Fruit fly (Drosophila melanogaster) whole organism, prepupa: Measurements from ENCODE around the gene CG42693.

Source experiments
- Blimp-1 ChIP-seq: fragments of 200-800 bp; sonication (Bioruptor generic); optimal IDR thresholded peaks from 3 replicates; lab custom pipeline; 2017; ENCODE audit warnings: missing biosample characterization, missing genetic modification characterization, mild to moderate bottlenecking, moderate library complexity, missing genetic modification reagents
- CG10631 ChIP-seq: fragments of 200-800 bp; sonication (Bioruptor generic); optimal IDR thresholded peaks from 2 replicates; lab custom pipeline; 2016; ENCODE audit warnings: missing biosample characterization, missing genetic modification characterization
- CG11294 ChIP-seq: fragments of 200-800 bp; sonication (Bioruptor generic); IDR thresholded peaks from 2 replicates; pipeline ENCODE4 v1.3.6; 2022; ENCODE audit warnings: missing biosample characterization, missing genetic modification characterization
- CG11902 ChIP-seq: fragments of 200-800 bp; sonication (Bioruptor generic); optimal IDR thresholded peaks from 3 replicates; lab custom pipeline; 2016; ENCODE audit warnings: missing biosample characterization, missing genetic modification characterization
- CG15336 ChIP-seq: fragments of 200-800 bp; sonication (Bioruptor generic); IDR thresholded peaks from 2 replicates; pipeline ENCODE4 v1.3.6; 2022; ENCODE audit warnings: missing biosample characterization, missing genetic modification characterization
- CG1621 ChIP-seq: fragments of 200-800 bp; sonication (Bioruptor generic); optimal IDR thresholded peaks from 3 replicates; lab custom pipeline; 2018; ENCODE audit warnings: missing biosample characterization, mild to moderate bottlenecking, missing genetic modification characterization
- CG16779 ChIP-seq: fragments of 200-800 bp; sonication (Bioruptor generic); optimal IDR thresholded peaks from 3 replicates; lab custom pipeline; 2017; ENCODE audit warnings: missing biosample characterization, mild to moderate bottlenecking, missing genetic modification characterization
- CG3032 ChIP-seq: fragments of 200-800 bp; optimal IDR thresholded peaks from 2 replicates; lab custom pipeline; 2019; ENCODE audit warnings: missing biosample characterization, mild to moderate bottlenecking, missing genetic modification characterization, moderate library complexity
- CG31627 ChIP-seq: fragments of 200-800 bp; sonication (Bioruptor generic); optimal IDR thresholded peaks from 3 replicates; lab custom pipeline; 2016; ENCODE audit warnings: missing biosample characterization, missing genetic modification characterization
- CG34406 ChIP-seq: fragments of 200-800 bp; sonication (Bioruptor generic); optimal IDR thresholded peaks from 3 replicates; lab custom pipeline; 2016; ENCODE audit warnings: missing biosample characterization, missing genetic modification characterization
- CG3919 ChIP-seq: fragments of 200-800 bp; sonication (Bioruptor generic); optimal IDR thresholded peaks from 3 replicates; lab custom pipeline; 2016; ENCODE audit warnings: missing biosample characterization, missing genetic modification characterization
- CG4318 ChIP-seq: fragments of 200-800 bp; sonication (Bioruptor generic); optimal IDR thresholded peaks from 3 replicates; lab custom pipeline; 2017; ENCODE audit warnings: missing biosample characterization, mild to moderate bottlenecking, missing genetic modification characterization
- CG6163 ChIP-seq: fragments of 200-800 bp; sonication (Bioruptor generic); IDR thresholded peaks from 3 replicates; pipeline ENCODE4 v1.3.6; 2022; ENCODE audit warnings: missing biosample characterization, missing genetic modification characterization
- CG6808 ChIP-seq: fragments of 200-800 bp; sonication (Bioruptor generic); optimal IDR thresholded peaks from 3 replicates; lab custom pipeline; 2017; ENCODE audit warnings: missing biosample characterization, missing genetic modification characterization, mild to moderate bottlenecking, moderate library complexity, missing genetic modification reagents
- CG6854 ChIP-seq: fragments of 200-800 bp; sonication (Bioruptor generic); optimal IDR thresholded peaks from 2 replicates; lab custom pipeline; 2017; ENCODE audit warnings: missing biosample characterization, mild to moderate bottlenecking, missing genetic modification characterization
- CG8119 ChIP-seq: fragments of 200-800 bp; sonication (Bioruptor generic); IDR thresholded peaks from 3 replicates; pipeline ENCODE4 v1.3.6; 2022; ENCODE audit warnings: missing biosample characterization, missing genetic modification characterization
- CG8319 ChIP-seq: fragments of 200-800 bp; sonication (Bioruptor generic); optimal IDR thresholded peaks from 3 replicates; lab custom pipeline; 2016; ENCODE audit warnings: missing biosample characterization, missing genetic modification characterization
- CG8632 ChIP-seq: fragments of 200-800 bp; sonication (Bioruptor generic); optimal IDR thresholded peaks from 3 replicates; lab custom pipeline; 2016; ENCODE audit warnings: missing biosample characterization, missing genetic modification characterization
- Eip78C ChIP-seq: fragments of 200-800 bp; sonication (Bioruptor generic); peaks from one replicate; lab custom pipeline; 2016; ENCODE audit warnings: missing biosample characterization, missing genetic modification characterization
- Eip93F ChIP-seq: fragments of 200-800 bp; sonication (Bioruptor generic); optimal IDR thresholded peaks from 2 replicates; lab custom pipeline; 2016; ENCODE audit warnings: missing biosample characterization, mild to moderate bottlenecking, missing genetic modification characterization
- Ets21C ChIP-seq: fragments of 200-800 bp; sonication (Bioruptor generic); optimal IDR thresholded peaks from 3 replicates; lab custom pipeline; 2016; ENCODE audit warnings: missing biosample characterization, missing genetic modification characterization
- Ets96B ChIP-seq: fragments of 200-800 bp; optimal IDR thresholded peaks from 2 replicates; lab custom pipeline; 2019; ENCODE audit warnings: missing biosample characterization, mild to moderate bottlenecking, missing genetic modification characterization, moderate library complexity
- Gug ChIP-seq: fragments of 200-800 bp; sonication (Bioruptor generic); IDR thresholded peaks from 2 replicates; pipeline ENCODE4 v1.3.6; 2022; ENCODE audit warnings: missing biosample characterization, missing genetic modification characterization
- Hr38 ChIP-seq: sonication (Bioruptor generic); optimal IDR thresholded peaks from 2 replicates; lab custom pipeline; 2016; ENCODE audit warnings: missing biosample characterization, missing genetic modification characterization
- OdsH ChIP-seq: fragments of 200-800 bp; sonication (Bioruptor generic); optimal IDR thresholded peaks from 3 replicates; lab custom pipeline; 2016; ENCODE audit warnings: missing biosample characterization, missing genetic modification characterization
- Smox ChIP-seq: fragments of 200-800 bp; sonication (Bioruptor generic); optimal IDR thresholded peaks from 3 replicates; lab custom pipeline; 2016; ENCODE audit warnings: missing biosample characterization, missing genetic modification characterization
- Sox14 ChIP-seq: fragments of 200-800 bp; sonication (Bioruptor generic); optimal IDR thresholded peaks from 3 replicates; lab custom pipeline; 2016; ENCODE audit warnings: missing biosample characterization, missing genetic modification characterization
- Sox15 ChIP-seq: fragments of 200-800 bp; sonication (Bioruptor generic); optimal IDR thresholded peaks from 3 replicates; lab custom pipeline; 2016; ENCODE audit warnings: missing biosample characterization, missing genetic modification characterization
- acj6 ChIP-seq: fragments of 200-800 bp; sonication (Bioruptor generic); optimal IDR thresholded peaks from 3 replicates; lab custom pipeline; 2016; ENCODE audit warnings: missing biosample characterization, missing genetic modification characterization
- dac ChIP-seq: fragments of 200-800 bp; sonication (Bioruptor generic); optimal IDR thresholded peaks from 2 replicates; lab custom pipeline; 2017; ENCODE audit warnings: missing biosample characterization, mild to moderate bottlenecking, missing genetic modification characterization
- dsx ChIP-seq: fragments of 200-800 bp; optimal IDR thresholded peaks from 3 replicates; lab custom pipeline; 2019; ENCODE audit warnings: missing biosample characterization, mild to moderate bottlenecking, missing genetic modification characterization, moderate library complexity; ENCODE audit not compliant: poor library complexity, severe bottlenecking
- eg ChIP-seq: fragments of 200-800 bp; sonication (Bioruptor generic); IDR thresholded peaks from 3 replicates; pipeline ENCODE4 v1.3.6; 2022; ENCODE audit warnings: missing biosample characterization, missing genetic modification characterization
- esn ChIP-seq: fragments of 200-800 bp; sonication (Bioruptor generic); optimal IDR thresholded peaks from 2 replicates; lab custom pipeline; 2016; ENCODE audit warnings: missing biosample characterization, mild to moderate bottlenecking, missing genetic modification characterization, moderate library complexity
- fd59A ChIP-seq: fragments of 200-800 bp; sonication (Bioruptor generic); optimal IDR thresholded peaks from 2 replicates; lab custom pipeline; 2017; ENCODE audit warnings: missing biosample characterization, mild to moderate bottlenecking, missing genetic modification characterization, missing genetic modification reagents
- fd85E ChIP-seq: fragments of 200-800 bp; sonication (Bioruptor generic); optimal IDR thresholded peaks from 3 replicates; lab custom pipeline; 2016; ENCODE audit warnings: missing biosample characterization, missing genetic modification characterization
- fkh ChIP-seq: fragments of 200-800 bp; sonication (Bioruptor generic); optimal IDR thresholded peaks from 3 replicates; lab custom pipeline; 2017; ENCODE audit warnings: missing biosample characterization, mild to moderate bottlenecking, missing genetic modification characterization, moderate library complexity
- lz ChIP-seq: fragments of 200-800 bp; sonication (Bioruptor generic); optimal IDR thresholded peaks from 3 replicates; lab custom pipeline; 2016; ENCODE audit warnings: missing biosample characterization, missing genetic modification characterization
- net ChIP-seq: fragments of 200-800 bp; sonication (Bioruptor generic); optimal IDR thresholded peaks from 3 replicates; lab custom pipeline; 2016; ENCODE audit warnings: missing biosample characterization, missing genetic modification characterization
- pdm3 ChIP-seq: fragments of 200-800 bp; sonication (Bioruptor generic); optimal IDR thresholded peaks from 3 replicates; lab custom pipeline; 2016; ENCODE audit warnings: missing biosample characterization, missing genetic modification characterization
- salr ChIP-seq, 2 experiments: fragments of 200-800 bp; sonication (Bioruptor generic); optimal IDR thresholded peaks; 3 replicates each; lab custom pipeline; 2016 to 2018; ENCODE audit warnings: missing biosample characterization in 2 of 2, missing genetic modification characterization in 2 of 2, mild to moderate bottlenecking in 1 of 2
- spab ChIP-seq: fragments of 200-800 bp; sonication (Bioruptor generic); optimal IDR thresholded peaks from 2 replicates; lab custom pipeline; 2017; ENCODE audit warnings: missing biosample characterization, mild to moderate bottlenecking, missing genetic modification characterization, missing genetic modification reagents
- ss ChIP-seq, 2 experiments: fragments of 200-800 bp; sonication (Bioruptor generic); optimal IDR thresholded peaks; 2 replicates in 1 of 2; 3 replicates in 1 of 2; lab custom pipeline; 2017 to 2018; ENCODE audit warnings: mild to moderate bottlenecking in 2 of 2, missing biosample characterization in 2 of 2, missing genetic modification characterization in 2 of 2, moderate library complexity in 1 of 2
- svp ChIP-seq: fragments of 200-800 bp; sonication (Bioruptor generic); peaks from one replicate; lab custom pipeline; 2016; ENCODE audit warnings: missing biosample characterization, missing genetic modification characterization
- topi ChIP-seq: fragments of 200-800 bp; sonication (Bioruptor generic); optimal IDR thresholded peaks from 3 replicates; lab custom pipeline; 2016; ENCODE audit warnings: missing biosample characterization, missing genetic modification characterization
- vri ChIP-seq: fragments of 200-800 bp; sonication (Bioruptor generic); optimal IDR thresholded peaks from 3 replicates; lab custom pipeline; 2016; ENCODE audit warnings: missing biosample characterization, mild to moderate bottlenecking, missing genetic modification characterization

The CG42693 gene

DNA sequence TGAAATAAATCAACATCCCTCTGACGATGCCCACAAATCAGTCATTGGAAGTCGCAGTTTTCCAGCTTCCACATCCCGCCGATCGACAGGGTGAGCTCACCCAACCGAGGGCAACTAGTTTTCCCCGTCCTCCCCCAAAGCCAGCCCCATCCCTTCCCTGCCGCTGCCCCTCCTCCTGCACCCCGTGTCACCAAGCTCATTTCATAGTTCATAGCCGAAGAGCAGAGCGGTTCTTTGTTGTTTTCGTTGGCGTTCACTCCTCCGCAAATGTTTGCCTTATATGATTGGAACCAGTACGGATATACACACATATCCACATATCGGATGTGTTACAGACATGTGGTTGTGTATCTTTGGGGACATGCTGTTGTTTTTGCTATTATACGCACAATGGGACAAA is 12.0 kb upstream of the CG42693 start:
- TF ChIP-seq dsx (peak; percentile 10), Ets21C (no peak), topi (GFP tag; lab: Kevin White, UChicago) (no peak), CG6808 (GFP tag; lab: Kevin White, UChicago) (peak; percentile 1), Hr38 (GFP tag; lab: Kevin White, UChicago) (no peak), CG8119 (no peak), fkh (GFP tag; lab: Kevin White, UChicago) (peak; percentile 4), CG15336 (GFP tag; lab: Robert Waterston, UW) (0 out of 2 replicates have a peak, but pooled peaks have one; percentile 10)

DNA sequence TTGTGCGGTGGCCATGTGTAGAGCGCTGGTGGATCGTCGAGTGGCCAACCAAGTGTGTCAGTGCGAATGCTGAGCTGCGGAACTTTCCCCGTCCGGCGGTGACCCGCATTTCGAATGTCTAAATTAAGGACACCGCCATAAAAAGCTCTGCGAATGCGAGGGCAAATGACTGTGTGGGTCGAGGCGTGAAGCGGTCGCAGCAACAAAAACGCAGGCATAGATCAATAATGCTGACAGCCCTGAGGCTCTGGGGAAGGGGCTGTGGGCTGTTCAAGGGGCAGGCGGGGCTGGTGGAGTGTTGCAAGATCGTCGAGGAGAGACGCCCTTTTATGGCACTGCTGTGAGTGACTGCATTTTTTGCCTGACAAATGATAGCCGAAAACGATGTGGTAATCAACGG is 11.4 kb upstream of the CG42693 start:
- TF ChIP-seq CG11294 (GFP tag; lab: Robert Waterston, UW) (no peak), CG10631 (GFP tag; lab: Kevin White, UChicago) (no peak), Gug (no peak)

dm6 chr3R:31718967-31719366 is 10.8 kb upstream of the CG42693 start:
- TF ChIP-seq CG34406 (no peak), fkh (GFP tag; lab: Kevin White, UChicago) (peak; percentile 16), eg (0 out of 3 replicates have a peak, but pooled peaks have one; percentile 18), CG10631 (GFP tag; lab: Kevin White, UChicago) (no peak), CG11294 (GFP tag; lab: Robert Waterston, UW) (no peak), Eip78C (GFP tag; lab: Kevin White, UChicago) (peak; percentile 6), fd85E (GFP tag; lab: Kevin White, UChicago) (no peak), ss (GFP tag; optimal IDR thresholded peaks at IDR 0.05; lab: Kevin White, UChicago) (peak; percentile 25 to 32), CG6854 (GFP tag; lab: Kevin White, UChicago) (no peak), svp (GFP tag; lab: Kevin White, UChicago) (peak; percentile 65), salr (GFP tag; optimal IDR thresholded peaks at IDR 0.05; lab: Kevin White, UChicago) (no peak)

DNA sequence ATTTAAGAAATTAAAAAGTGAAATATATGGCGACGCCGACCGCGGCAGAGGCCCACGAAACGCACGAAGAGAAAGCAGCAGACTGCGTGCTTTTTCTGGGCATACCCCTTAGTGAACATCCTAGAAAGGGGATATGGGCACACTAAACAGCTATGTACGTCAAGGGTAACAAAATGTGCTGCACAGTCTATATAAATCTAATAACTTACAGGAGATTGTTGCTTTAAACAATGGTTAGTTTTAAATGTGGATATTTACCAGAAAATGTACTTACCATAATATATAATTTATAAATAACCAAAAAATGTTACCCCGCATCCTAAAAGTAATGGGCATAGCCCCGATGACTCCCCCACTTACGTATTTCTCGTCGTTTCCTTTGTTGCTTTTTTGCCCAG is 10.0 kb upstream of the CG42693 start:
- peak; percentile 3 for TF ChIP-seq vri (GFP tag; lab: Kevin White, UChicago)
- 0 out of 2 replicates have a peak, but pooled peaks have one; percentile 14 for TF ChIP-seq CG15336 (GFP tag; lab: Robert Waterston, UW)
- peak; percentile 6 for TF ChIP-seq Eip93F (GFP tag; lab: Kevin White, UChicago)
- TF ChIP-seq net (GFP tag; lab: Kevin White, UChicago) = no peak
- TF ChIP-seq Sox14 (GFP tag; lab: Kevin White, UChicago) = peak; percentile 26
- TF ChIP-seq Smox (GFP tag; lab: Kevin White, UChicago) = peak; percentile 36
- TF ChIP-seq CG8119 = no peak
- TF ChIP-seq acj6 (GFP tag; lab: Kevin White, UChicago) = peak; percentile 59
- TF ChIP-seq pdm3 (GFP tag; lab: Kevin White, UChicago) = peak; percentile 47
- peak; percentile 40 for TF ChIP-seq Blimp-1
- peak; percentile 22 for TF ChIP-seq CG4318 (GFP tag; lab: Kevin White, UChicago)
- TF ChIP-seq lz = peak; percentile 13
- no peak for TF ChIP-seq CG1621 (tag; lab: Kevin White, UChicago)
- TF ChIP-seq CG3032 = peak; percentile 39
- no peak for TF ChIP-seq fd59A
- peak; percentile 87 for TF ChIP-seq Eip78C (GFP tag; lab: Kevin White, UChicago)
- TF ChIP-seq CG16779 (tag; lab: Kevin White, UChicago) = no peak
- TF ChIP-seq CG8319 (GFP tag; lab: Kevin White, UChicago) = peak; percentile 44
- TF ChIP-seq CG10631 (GFP tag; lab: Kevin White, UChicago) = peak; percentile 35
- peak; percentile 28 for TF ChIP-seq CG31627 (GFP tag; lab: Kevin White, UChicago)
- TF ChIP-seq CG3919 (GFP tag; lab: Kevin White, UChicago) = peak; percentile 31
- peak; percentile 8 for TF ChIP-seq Ets96B
- no peak for TF ChIP-seq Ets21C
- TF ChIP-seq esn (GFP tag; lab: Kevin White, UChicago) = peak; percentile 49
- no peak for TF ChIP-seq CG6163 (GFP tag; lab: Robert Waterston, UW)
- TF ChIP-seq Sox15 (GFP tag; lab: Kevin White, UChicago) = peak; percentile 16
- TF ChIP-seq CG34406 = peak; percentile 47
- TF ChIP-seq CG6808 (GFP tag; lab: Kevin White, UChicago) = peak; percentile 27
- peak; percentile 27 for TF ChIP-seq CG8632 (GFP tag; lab: Kevin White, UChicago)
- TF ChIP-seq spab (GFP tag; lab: Kevin White, UChicago) = peak; percentile 21
- TF ChIP-seq OdsH (GFP tag; lab: Kevin White, UChicago) = peak; percentile 52
- TF ChIP-seq topi (GFP tag; lab: Kevin White, UChicago) = peak; percentile 46
- peak; percentile 10 for TF ChIP-seq CG11902 (GFP tag; lab: Kevin White, UChicago)
- no peak for TF ChIP-seq dac (GFP tag; lab: Kevin White, UChicago)
